Worm (Caenorhabditis elegans) whole organism, L1 larva: Measurements from ENCODE around the gene srh-136.

Source experiments
- ceh-63 ChIP-seq: fragments of 200-800 bp; sonication (Bioruptor generic); optimal IDR thresholded peaks from 2 replicates; lab custom pipeline; 2018; ENCODE audit warnings: mild to moderate bottlenecking, missing genetic modification characterization, missing compliant biosample characterization
- ces-1 ChIP-seq: fragments of 150-350 bp; optimal IDR thresholded peaks from 2 replicates; lab custom pipeline; 2014; ENCODE audit warnings: missing biosample characterization, missing genetic modification reagents, missing genetic modification characterization
- hlh-4 ChIP-seq: sonication (generic microtip); optimal IDR thresholded peaks from 2 replicates; lab custom pipeline; 2016; ENCODE audit warnings: mild to moderate bottlenecking, missing genetic modification characterization, missing compliant biosample characterization
- lin-13 ChIP-seq: fragments of 150-350 bp; optimal IDR thresholded peaks from 2 replicates; lab custom pipeline; 2014; ENCODE audit warnings: missing biosample characterization, missing genetic modification reagents, missing genetic modification characterization
- nhr-11 ChIP-seq: fragments of 150-350 bp; optimal IDR thresholded peaks from 2 replicates; lab custom pipeline; 2014; ENCODE audit warnings: missing biosample characterization, missing genetic modification characterization
- nhr-19 ChIP-seq: fragments of 200-800 bp; sonication (Bioruptor generic); conservative IDR thresholded peaks from 2 replicates; pipeline ENCODE4 v1.3.6; 2022; ENCODE audit warnings: missing genetic modification characterization, missing compliant biosample characterization
- nhr-76 ChIP-seq: sonication (generic microtip); optimal IDR thresholded peaks from 2 replicates; lab custom pipeline; 2017; ENCODE audit warnings: missing biosample characterization, missing genetic modification characterization
- nhr-90 ChIP-seq: sonication (generic microtip); optimal IDR thresholded peaks from 2 replicates; lab custom pipeline; 2016; ENCODE audit warnings: mild to moderate bottlenecking, missing genetic modification characterization, missing compliant biosample characterization; ENCODE audit not compliant: poor library complexity
- pax-3 ChIP-seq: fragments of 200-800 bp; sonication (Bioruptor generic); optimal IDR thresholded peaks from 2 replicates; lab custom pipeline; 2018; ENCODE audit warnings: mild to moderate bottlenecking, missing genetic modification characterization, moderate library complexity, missing compliant biosample characterization
- unc-30 ChIP-seq: sonication (generic microtip); optimal IDR thresholded peaks from 2 replicates; lab custom pipeline; 2017; ENCODE audit warnings: missing biosample characterization, missing genetic modification characterization
- unc-62 ChIP-seq: fragments of 150-350 bp; optimal IDR thresholded peaks from 2 replicates; lab custom pipeline; 2014; ENCODE audit warnings: missing biosample characterization, missing genetic modification reagents, missing genetic modification characterization
- ztf-4 ChIP-seq: fragments of 150-350 bp; optimal IDR thresholded peaks from 2 replicates; lab custom pipeline; 2014; ENCODE audit warnings: missing biosample characterization, missing genetic modification characterization

- TF ChIP-seq unc-62 (GFP tag; lab: Kevin White, UChicago): no peak
- no peak for TF ChIP-seq nhr-11
- no peak for TF ChIP-seq ztf-4 (tag; lab: Kevin White, UChicago)
- no peak for TF ChIP-seq nhr-76 (tag; lab: Kevin White, UChicago)
- no peak for TF ChIP-seq unc-30 (tag; lab: Kevin White, UChicago)
- TF ChIP-seq lin-13: peak; percentile 3
- TF ChIP-seq ceh-63 (GFP tag; lab: Kevin White, UChicago): no peak
- no peak for TF ChIP-seq ces-1 (GFP tag; lab: Kevin White, UChicago)
- no peak; the same call in none of the 2 replicates for TF ChIP-seq nhr-19 (GFP tag; lab: Robert Waterston, UW)
- peak; percentile 49 for TF ChIP-seq pax-3 (tag; lab: Kevin White, UChicago)
- no peak for TF ChIP-seq hlh-4
- peak; percentile 62 for TF ChIP-seq nhr-90 (tag; lab: Kevin White, UChicago)
These were observed 40.6 kb upstream of the srh-136 start, which contains the start of gene Y32B12B.2 for ce11 chrV:16537908-16538446.
